Worm (Caenorhabditis elegans): ENCODE data around the gene best-1.

Gene best-1

ce11 chrIV:13071445-13071844, 38.1 kb downstream of the best-1 start, which contains the start of gene scl-8:
Gene scl-8 (plus strand): TSS chrIV:13071745.
- TF ChIP-seq unc-62 (GFP tag; optimal IDR thresholded peaks at IDR 0.05) = no peak

DNA sequence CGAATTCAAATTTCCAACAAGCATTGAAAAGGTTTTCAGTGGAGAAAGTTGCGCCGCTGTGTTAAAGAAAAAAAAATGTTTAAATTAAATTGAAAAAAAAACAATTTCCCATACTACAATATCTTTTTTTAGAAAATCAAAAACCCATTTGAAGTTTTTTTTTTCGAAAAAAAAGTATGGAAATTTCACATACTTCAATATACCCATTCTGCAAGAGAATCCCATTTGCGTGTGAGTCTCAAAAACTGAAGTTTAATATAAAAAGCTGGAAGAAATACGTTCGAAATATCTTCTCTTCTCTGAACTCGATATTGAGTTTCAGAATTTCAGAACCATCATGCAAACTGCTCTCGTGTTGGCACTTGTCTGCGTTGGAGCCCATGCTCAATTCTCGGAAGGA, 39.4 kb downstream of the best-1 start, which contains the start of gene scl-7:
Gene scl-7, plus strand, starts transcription at position 301 of the 400 bp plus-strand sequence.
- no peak for TF ChIP-seq unc-62 (GFP tag; optimal IDR thresholded peaks at IDR 0.05)

DNA sequence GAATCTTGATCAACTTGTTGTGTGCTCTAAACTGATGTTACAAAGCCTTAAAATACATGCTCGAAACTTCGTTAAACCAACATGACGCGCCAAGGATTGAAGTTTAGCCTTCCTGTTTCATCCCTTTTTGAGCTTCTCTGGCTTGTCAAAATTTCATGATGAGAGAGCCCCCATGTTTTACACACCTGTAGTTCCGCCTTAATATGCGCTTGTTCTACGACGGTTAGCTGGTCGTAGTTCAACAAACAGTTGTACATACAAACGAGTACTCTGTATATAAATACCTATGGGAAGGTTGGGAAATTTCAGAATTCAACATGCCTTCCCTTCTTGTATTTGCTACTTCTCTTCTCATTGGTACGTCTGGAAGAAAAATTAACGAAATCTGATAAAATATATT, 41.1 kb downstream of the best-1 start, which contains the start of gene scl-6:
Gene scl-6, plus strand, starts transcription at position 301 of the 400 bp plus-strand sequence.
- TF ChIP-seq unc-62 (GFP tag; optimal IDR thresholded peaks at IDR 0.05) = no peak

DNA sequence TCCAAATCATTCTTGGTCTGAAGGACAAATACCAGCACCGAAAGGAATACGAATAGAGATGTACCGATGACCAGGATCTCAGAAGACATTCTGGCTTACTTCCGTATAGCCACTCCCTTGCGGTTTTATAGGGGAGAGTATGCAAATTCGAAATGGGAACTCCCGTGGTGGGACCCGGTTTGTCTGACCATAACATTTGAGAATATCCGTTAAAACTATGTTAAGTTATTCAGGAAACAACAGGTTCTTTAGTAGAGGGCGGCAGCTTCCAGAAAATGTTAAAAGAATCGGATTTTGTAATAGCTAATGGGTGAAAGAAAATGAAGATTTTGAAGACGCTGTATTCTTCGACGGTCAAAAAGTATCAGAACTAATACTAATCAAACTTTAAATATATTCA, 42.4 kb downstream of the best-1 start, which contains the start of gene col-131:
Gene col-131, minus strand, starts transcription at position 101 of the 400 bp plus-strand sequence.
- TF ChIP-seq unc-62 (GFP tag; optimal IDR thresholded peaks at IDR 0.05) = no peak

DNA sequence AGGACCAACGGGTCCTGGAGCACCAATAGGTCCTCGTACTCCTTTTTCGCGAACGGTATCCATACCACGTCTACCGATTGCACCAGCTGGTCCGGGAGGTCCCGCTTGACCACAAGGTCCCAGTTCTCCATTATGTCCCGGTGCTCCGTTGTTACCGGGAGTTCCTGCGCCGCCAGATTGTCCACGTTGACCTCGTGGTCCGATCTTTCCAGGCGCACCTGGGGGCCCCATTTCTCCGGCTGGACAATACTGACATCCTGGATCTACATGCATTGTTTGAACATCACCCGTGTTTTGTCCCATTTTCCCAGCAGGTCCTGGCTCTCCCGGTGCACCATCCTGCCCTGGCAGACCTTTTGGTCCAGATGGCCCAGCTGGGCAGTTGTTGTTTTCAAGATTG, 43.5 kb downstream of the best-1 start:
- no peak for TF ChIP-seq unc-62 (GFP tag; optimal IDR thresholded peaks at IDR 0.05)

DNA sequence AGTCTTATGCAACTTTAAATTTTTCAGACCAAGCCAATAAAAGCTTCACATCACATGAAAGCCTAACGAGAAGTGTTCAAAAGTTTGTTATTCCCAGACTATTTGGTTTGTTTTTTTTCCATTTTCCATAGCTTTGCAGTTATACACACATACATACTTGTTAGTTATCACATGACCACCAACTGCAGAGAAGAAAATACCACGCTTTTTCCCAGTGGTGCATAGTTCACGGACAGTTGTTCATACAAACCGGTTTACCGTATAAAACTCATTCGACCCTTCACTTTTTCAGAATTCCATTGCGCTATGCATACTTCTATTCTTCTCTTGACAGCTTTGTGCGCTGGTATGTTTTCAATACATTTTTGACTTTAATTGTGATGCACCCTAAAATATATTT, 45.9 kb downstream of the best-1 start, which contains the start of gene scl-5:
Gene scl-5, plus strand, starts transcription at position 301 of the 400 bp plus-strand sequence.
- TF ChIP-seq unc-62 (GFP tag; optimal IDR thresholded peaks at IDR 0.05) = no peak

- TF ChIP-seq unc-62 (GFP tag; optimal IDR thresholded peaks at IDR 0.05) = no peak
These were observed 50.3 kb downstream of the best-1 start, which contains the start of gene scl-3 for ce11 chrIV:13059284-13059683. Gene scl-3 (plus strand): TSS chrIV:13059584.
